Worm (Caenorhabditis elegans): ENCODE results near the gene dnj-18.

ce11 chrIII:4666753-4667400, 31.0 kb upstream of the dnj-18 start:
- TF ChIP-seq B0336.3 (GFP tag; IDR thresholded peaks at IDR 0.05) (no peak), die-1 (tag; optimal IDR thresholded peaks at IDR 0.05) (no peak), T26A5.8 (tag; optimal IDR thresholded peaks at IDR 0.05) (no peak), hrde-1 (tag; optimal IDR thresholded peaks at IDR 0.05; ENCODE audit: borderline replicate concordance) (no peak)

Data from whole organism, young adult.